Worm (Caenorhabditis elegans) whole organism, early embryonic: ENCODE data around the gene F47B10.9.

ENCODE experiments used
- B0310.2 ChIP-seq: sonication (generic microtip); optimal IDR thresholded peaks from 2 replicates; lab custom pipeline; 2016; ENCODE audit warnings: mild to moderate bottlenecking, missing genetic modification characterization, missing compliant biosample characterization
- F13C5.2 ChIP-seq: sonication (generic microtip); optimal IDR thresholded peaks from 2 replicates; lab custom pipeline; 2017; ENCODE audit warnings: mild to moderate bottlenecking, missing genetic modification characterization, inconsistent platforms, missing compliant biosample characterization
- aly-1 ChIP-seq: sonication (generic microtip); optimal IDR thresholded peaks from 2 replicates; lab custom pipeline; 2016; ENCODE audit warnings: missing genetic modification characterization, missing compliant biosample characterization
- ama-1 ChIP-seq: fragments of 150-350 bp; optimal IDR thresholded peaks from 2 replicates; lab custom pipeline; 2014
- ceh-13 ChIP-seq: fragments of 200-800 bp; sonication (Bioruptor generic); optimal IDR thresholded peaks from 2 replicates; lab custom pipeline; 2018; ENCODE audit warnings: mild to moderate bottlenecking, missing genetic modification characterization, missing compliant biosample characterization
- ceh-36 ChIP-seq: sonication (generic microtip); optimal IDR thresholded peaks from 2 replicates; lab custom pipeline; 2016; ENCODE audit warnings: missing genetic modification characterization, inconsistent platforms, missing compliant biosample characterization
- ets-7 ChIP-seq: sonication (generic microtip); optimal IDR thresholded peaks from 2 replicates; lab custom pipeline; 2016; ENCODE audit warnings: missing genotype, missing genetic modification characterization, missing compliant biosample characterization
- flt-1 ChIP-seq: fragments of 200-800 bp; sonication (Bioruptor generic); IDR thresholded peaks from 2 replicates; pipeline ENCODE4 v1.3.6; 2022; ENCODE audit warnings: missing genetic modification characterization, missing compliant biosample characterization
- hmbx-1 ChIP-seq: sonication (generic microtip); optimal IDR thresholded peaks from 2 replicates; lab custom pipeline; 2016; ENCODE audit warnings: mild to moderate bottlenecking, missing genetic modification characterization, missing compliant biosample characterization
- hmg-4 ChIP-seq: fragments of 200-800 bp; sonication (Bioruptor generic); optimal IDR thresholded peaks from 2 replicates; lab custom pipeline; 2018; ENCODE audit warnings: mild to moderate bottlenecking, missing genetic modification characterization, missing compliant biosample characterization
- hnd-1 ChIP-seq: sonication (generic microtip); optimal IDR thresholded peaks from 2 replicates; lab custom pipeline; 2016; ENCODE audit warnings: missing genetic modification characterization, missing compliant biosample characterization
- pes-1 ChIP-seq: fragments of 200-800 bp; sonication (Bioruptor generic); IDR thresholded peaks from 2 replicates; pipeline ENCODE4 v1.3.6; 2022; ENCODE audit warnings: missing genetic modification reagents, missing genetic modification characterization, missing compliant biosample characterization
- scrt-1 ChIP-seq: fragments of 200-800 bp; sonication (Bioruptor generic); IDR thresholded peaks from 2 replicates; pipeline ENCODE4 v1.3.6; 2022; ENCODE audit warnings: missing genetic modification characterization, missing compliant biosample characterization
- sea-1 ChIP-seq: fragments of 200-800 bp; sonication (Bioruptor generic); conservative IDR thresholded peaks from 2 replicates; pipeline ENCODE4 v1.3.6; 2022; ENCODE audit warnings: missing genetic modification characterization, missing compliant biosample characterization
- tbx-11 ChIP-seq: fragments of 200-800 bp; sonication (Bioruptor generic); IDR thresholded peaks from 2 replicates; pipeline ENCODE4 v1.3.6; 2022; ENCODE audit warnings: missing genetic modification characterization, missing compliant biosample characterization
- tbx-37 ChIP-seq: fragments of 200-800 bp; sonication (Bioruptor generic); conservative IDR thresholded peaks from 2 replicates; pipeline ENCODE4 v1.3.6; 2022; ENCODE audit warnings: missing genetic modification reagents, missing genetic modification characterization, missing compliant biosample characterization
- tra-4 ChIP-seq: sonication (generic microtip); optimal IDR thresholded peaks from 2 replicates; lab custom pipeline; 2017; ENCODE audit warnings: missing genetic modification characterization, missing compliant biosample characterization

Gene F47B10.9

ce11 chrX:10890965-10891364 lies 22.9 kb downstream of the F47B10.9 start, which contains the start of gene F47B10.4:
F47B10.4 (plus strand) TSS chrX:10891265.
- TF ChIP-seq aly-1 (tag; lab: Kevin White, UChicago) (no peak), ets-7 (no peak), flt-1 (GFP tag; lab: Robert Waterston, UW) (no peak), F13C5.2 (tag; lab: Kevin White, UChicago) (no peak), sea-1 (GFP tag; lab: Robert Waterston, UW) (no peak), B0310.2 (no peak), tbx-11 (GFP tag; lab: Robert Waterston, UW) (no peak), ceh-13 (no peak), scrt-1 (GFP tag; lab: Robert Waterston, UW) (no peak), tbx-37 (GFP tag; lab: Robert Waterston, UW) (no peak), ama-1 (no peak), ceh-36 (tag; lab: Kevin White, UChicago) (no peak), hmbx-1 (no peak), hmg-4 (GFP tag; lab: Kevin White, UChicago) (no peak), hnd-1 (tag; lab: Kevin White, UChicago) (no peak), tra-4 (tag; lab: Kevin White, UChicago) (no peak), pes-1 (GFP tag; lab: Robert Waterston, UW) (no peak)

- TF ChIP-seq ceh-36 (tag; lab: Kevin White, UChicago) (no peak), sea-1 (GFP tag; lab: Robert Waterston, UW) (no peak), ets-7 (no peak), B0310.2 (no peak), tra-4 (tag; lab: Kevin White, UChicago) (no peak), tbx-37 (GFP tag; lab: Robert Waterston, UW) (no peak), hmbx-1 (no peak), F13C5.2 (tag; lab: Kevin White, UChicago) (no peak), tbx-11 (GFP tag; lab: Robert Waterston, UW) (no peak), ceh-13 (no peak), hmg-4 (GFP tag; lab: Kevin White, UChicago) (no peak), scrt-1 (GFP tag; lab: Robert Waterston, UW) (no peak), ama-1 (no peak)
Measured at ce11 chrX:10890456-10890855, 23.4 kb downstream of the F47B10.9 start, which contains the start of gene F47B10.5. F47B10.5 (minus strand) TSS chrX:10890556.

ce11 chrX:10888201-10888600 lies 25.7 kb downstream of the F47B10.9 start, which contains the start of gene F47B10.6:
F47B10.6 (plus strand) TSS chrX:10888501.
- TF ChIP-seq pes-1 (GFP tag; lab: Robert Waterston, UW) (no peak), tra-4 (tag; lab: Kevin White, UChicago) (no peak), tbx-37 (GFP tag; lab: Robert Waterston, UW) (no peak), hnd-1 (tag; lab: Kevin White, UChicago) (no peak), hmg-4 (GFP tag; lab: Kevin White, UChicago) (no peak), F13C5.2 (tag; lab: Kevin White, UChicago) (no peak)

- no peak for TF ChIP-seq F13C5.2 (tag; lab: Kevin White, UChicago)
- TF ChIP-seq hmg-4 (GFP tag; lab: Kevin White, UChicago), result no peak
- TF ChIP-seq sea-1 (GFP tag; lab: Robert Waterston, UW), result no peak
- TF ChIP-seq scrt-1 (GFP tag; lab: Robert Waterston, UW), result no peak
- TF ChIP-seq hmbx-1, result no peak
- no peak for TF ChIP-seq aly-1 (tag; lab: Kevin White, UChicago)
- no peak for TF ChIP-seq ceh-36 (tag; lab: Kevin White, UChicago)
- no peak for TF ChIP-seq ama-1
- TF ChIP-seq tbx-37 (GFP tag; lab: Robert Waterston, UW), result no peak
Measured at ce11 chrX:10885872-10886271, 28.0 kb downstream of the F47B10.9 start, which contains the start of gene T21E8.5. T21E8.5 (plus strand) TSS chrX:10886172.

ce11 chrX:10883203-10883602 lies 30.7 kb downstream of the F47B10.9 start, which contains the start of gene T21E8.7:
T21E8.7 (plus strand) TSS chrX:10883503.
- TF ChIP-seq hmg-4 (GFP tag; lab: Kevin White, UChicago) (no peak), tbx-11 (GFP tag; lab: Robert Waterston, UW) (no peak), F13C5.2 (tag; lab: Kevin White, UChicago) (no peak), flt-1 (GFP tag; lab: Robert Waterston, UW) (no peak), ama-1 (no peak), aly-1 (tag; lab: Kevin White, UChicago) (no peak)

ce11 chrX:10881984-10882383 lies 31.9 kb downstream of the F47B10.9 start, which contains the start of gene T21E8.6:
T21E8.6 (plus strand) TSS chrX:10882284.
- TF ChIP-seq ets-7 (no peak), hmbx-1 (no peak), sea-1 (GFP tag; lab: Robert Waterston, UW) (no peak), scrt-1 (GFP tag; lab: Robert Waterston, UW) (no peak), tbx-37 (GFP tag; lab: Robert Waterston, UW) (no peak), B0310.2 (no peak), F13C5.2 (tag; lab: Kevin White, UChicago) (no peak), flt-1 (GFP tag; lab: Robert Waterston, UW) (no peak), ama-1 (no peak), ceh-36 (tag; lab: Kevin White, UChicago) (no peak), aly-1 (tag; lab: Kevin White, UChicago) (no peak), tbx-11 (GFP tag; lab: Robert Waterston, UW) (no peak), hmg-4 (GFP tag; lab: Kevin White, UChicago) (no peak), tra-4 (tag; lab: Kevin White, UChicago) (no peak)

ce11 chrX:10880509-10880908 lies 33.4 kb downstream of the F47B10.9 start, which contains the start of gene T21E8.4:
T21E8.4 (plus strand) TSS chrX:10880809.
- TF ChIP-seq pes-1 (GFP tag; lab: Robert Waterston, UW) (no peak), B0310.2 (no peak), sea-1 (GFP tag; lab: Robert Waterston, UW) (no peak), tbx-11 (GFP tag; lab: Robert Waterston, UW) (no peak), tra-4 (tag; lab: Kevin White, UChicago) (no peak), aly-1 (tag; lab: Kevin White, UChicago) (no peak), tbx-37 (GFP tag; lab: Robert Waterston, UW) (no peak), hmg-4 (GFP tag; lab: Kevin White, UChicago) (no peak), ceh-36 (tag; lab: Kevin White, UChicago) (no peak), ets-7 (no peak), ama-1 (no peak), scrt-1 (GFP tag; lab: Robert Waterston, UW) (no peak), hnd-1 (tag; lab: Kevin White, UChicago) (no peak), hmbx-1 (no peak), ceh-13 (no peak), F13C5.2 (tag; lab: Kevin White, UChicago) (no peak)
